Worm (Caenorhabditis elegans) whole organism, L3 larva: ENCODE data around the gene nep-11.

Source experiments
- R02D3.7 ChIP-seq: fragments of 150-350 bp; optimal IDR thresholded peaks from 2 replicates; lab custom pipeline; 2014; ENCODE audit warnings: missing biosample characterization, missing genetic modification characterization
- aly-2 ChIP-seq: fragments of 150-350 bp; optimal IDR thresholded peaks from 2 replicates; lab custom pipeline; 2014; ENCODE audit warnings: missing biosample characterization, missing genetic modification characterization
- ama-1 ChIP-seq: fragments of 150-350 bp; optimal IDR thresholded peaks from 2 replicates; lab custom pipeline; 2018
- ceh-82 ChIP-seq: fragments of 150-350 bp; optimal IDR thresholded peaks from 2 replicates; lab custom pipeline; 2014; ENCODE audit warnings: missing biosample characterization, missing genetic modification characterization
- daf-12 ChIP-seq: fragments of 150-350 bp; optimal IDR thresholded peaks from 2 replicates; lab custom pipeline; 2014; ENCODE audit warnings: missing biosample characterization, missing genetic modification reagents, missing genetic modification characterization
- egl-27 ChIP-seq: sonication (generic microtip); optimal IDR thresholded peaks from 4 replicates; lab custom pipeline; 2017; ENCODE audit warnings: missing biosample characterization, missing genetic modification reagents, missing genetic modification characterization
- egl-5 ChIP-seq: fragments of 150-350 bp; optimal IDR thresholded peaks from 2 replicates; lab custom pipeline; 2017; ENCODE audit warnings: missing biosample characterization, missing genetic modification reagents, missing genetic modification characterization, inconsistent platforms
- elt-1 ChIP-seq: fragments of 150-350 bp; optimal IDR thresholded peaks from 2 replicates; lab custom pipeline; 2014; ENCODE audit warnings: missing biosample characterization, missing genetic modification characterization
- elt-2 ChIP-seq: sonication (generic microtip); optimal IDR thresholded peaks from 2 replicates; lab custom pipeline; 2016; ENCODE audit warnings: missing genetic modification reagents, mild to moderate bottlenecking, missing genetic modification characterization, missing compliant biosample characterization
- eor-1 ChIP-seq, 2 experiments: fragments of 150-350 bp; optimal IDR thresholded peaks; 2 replicates each; lab custom pipeline; 2014 to 2018; ENCODE audit warnings: missing biosample characterization in 2 of 2, missing genetic modification characterization in 2 of 2
- fkh-10 ChIP-seq: sonication (generic microtip); optimal IDR thresholded peaks from 2 replicates; lab custom pipeline; 2017; ENCODE audit warnings: missing biosample characterization, missing genetic modification reagents, missing genetic modification characterization
- fkh-2 ChIP-seq: fragments of 150-350 bp; optimal IDR thresholded peaks from 2 replicates; lab custom pipeline; 2014; ENCODE audit warnings: missing biosample characterization, missing genetic modification reagents, missing genetic modification characterization
- fos-1 ChIP-seq: fragments of 150-350 bp; optimal IDR thresholded peaks from 2 replicates; lab custom pipeline; 2014; ENCODE audit warnings: missing biosample characterization, missing genetic modification characterization
- hmg-11 ChIP-seq: sonication (generic microtip); optimal IDR thresholded peaks from 2 replicates; lab custom pipeline; 2016; ENCODE audit warnings: missing genetic modification characterization, missing compliant biosample characterization
- jun-1 ChIP-seq: fragments of 150-350 bp; optimal IDR thresholded peaks from 2 replicates; lab custom pipeline; 2014; ENCODE audit warnings: missing biosample characterization, missing genetic modification reagents, missing genetic modification characterization
- lin-39 ChIP-seq: fragments of 150-350 bp; optimal IDR thresholded peaks from 2 replicates; lab custom pipeline; 2018; ENCODE audit warnings: missing biosample characterization, missing genetic modification reagents, missing genetic modification characterization
- mdl-1 ChIP-seq: fragments of 150-350 bp; optimal IDR thresholded peaks from 2 replicates; lab custom pipeline; 2014; ENCODE audit warnings: missing biosample characterization, missing genetic modification characterization
- nhr-11 ChIP-seq: fragments of 150-350 bp; optimal IDR thresholded peaks from 2 replicates; lab custom pipeline; 2014; ENCODE audit warnings: missing biosample characterization, missing genetic modification characterization
- nhr-12 ChIP-seq: fragments of 150-350 bp; optimal IDR thresholded peaks from 2 replicates; lab custom pipeline; 2014; ENCODE audit warnings: missing biosample characterization, missing genetic modification characterization
- nhr-23 ChIP-seq: fragments of 150-350 bp; optimal IDR thresholded peaks from 2 replicates; lab custom pipeline; 2014; ENCODE audit warnings: missing biosample characterization, missing genetic modification reagents, missing genetic modification characterization
- nhr-237 ChIP-seq: fragments of 150-350 bp; optimal IDR thresholded peaks from 2 replicates; lab custom pipeline; 2014; ENCODE audit warnings: missing biosample characterization, missing genetic modification characterization
- nhr-28 ChIP-seq: fragments of 150-350 bp; optimal IDR thresholded peaks from 2 replicates; lab custom pipeline; 2014; ENCODE audit warnings: missing biosample characterization, missing genetic modification characterization
- nhr-76 ChIP-seq: fragments of 150-350 bp; sonication (generic microtip); optimal IDR thresholded peaks from 5 replicates; lab custom pipeline; 2014; ENCODE audit warnings: missing biosample characterization, missing genetic modification characterization
- nhr-77 ChIP-seq: fragments of 150-350 bp; optimal IDR thresholded peaks from 2 replicates; lab custom pipeline; 2014; ENCODE audit warnings: missing biosample characterization, missing genetic modification characterization
- pha-4 ChIP-seq: fragments of 150-350 bp; optimal IDR thresholded peaks from 2 replicates; lab custom pipeline; 2014; ENCODE audit warnings: missing biosample characterization, missing genetic modification reagents, missing genetic modification characterization
- pqm-1 ChIP-seq: fragments of 150-350 bp; optimal IDR thresholded peaks from 2 replicates; lab custom pipeline; 2017; ENCODE audit warnings: missing biosample characterization, missing genetic modification characterization, inconsistent platforms
- sea-2 ChIP-seq: fragments of 150-350 bp; sonication (generic microtip); optimal IDR thresholded peaks from 4 replicates; lab custom pipeline; 2014; ENCODE audit warnings: missing biosample characterization, missing genetic modification reagents, missing genetic modification characterization
- skn-1 ChIP-seq: fragments of 150-350 bp; optimal IDR thresholded peaks from 2 replicates; lab custom pipeline; 2014; ENCODE audit warnings: missing biosample characterization, missing genetic modification characterization
- snpc-4 ChIP-seq: fragments of 150-350 bp; optimal IDR thresholded peaks from 2 replicates; lab custom pipeline; 2014; ENCODE audit warnings: missing biosample characterization, missing genetic modification characterization
- tbx-2 ChIP-seq: sonication (generic microtip); optimal IDR thresholded peaks from 2 replicates; lab custom pipeline; 2016; ENCODE audit warnings: mild to moderate bottlenecking, missing genetic modification characterization, missing compliant biosample characterization
- unc-62 ChIP-seq: fragments of 150-350 bp; sonication (generic microtip); optimal IDR thresholded peaks from 4 replicates; lab custom pipeline; 2014; ENCODE audit warnings: missing biosample characterization, missing genetic modification reagents, missing genetic modification characterization
- zag-1 ChIP-seq: fragments of 150-350 bp; optimal IDR thresholded peaks from 2 replicates; lab custom pipeline; 2014; ENCODE audit warnings: missing biosample characterization, missing genetic modification characterization
- ztf-11 ChIP-seq: fragments of 150-350 bp; optimal IDR thresholded peaks from 2 replicates; lab custom pipeline; 2014; ENCODE audit warnings: missing biosample characterization, missing genetic modification characterization
- ztf-4 ChIP-seq: fragments of 150-350 bp; optimal IDR thresholded peaks from 2 replicates; lab custom pipeline; 2014; ENCODE audit warnings: missing biosample characterization, missing genetic modification characterization

nep-11 gene

ce11 chrII:3459199-3459598, 33.9 kb upstream of the nep-11 start:
- TF ChIP-seq ama-1 (lab: Kevin White, UChicago) = no peak
- TF ChIP-seq nhr-77 (tag; lab: Kevin White, UChicago) = no peak
- TF ChIP-seq nhr-76 (tag; lab: Kevin White, UChicago) = no peak
- TF ChIP-seq sea-2 (GFP tag; lab: Kevin White, UChicago) = no peak
- no peak for TF ChIP-seq zag-1 (tag; lab: Kevin White, UChicago)
- TF ChIP-seq lin-39 = no peak
- TF ChIP-seq tbx-2 (tag; lab: Kevin White, UChicago) = no peak
- no peak for TF ChIP-seq snpc-4 (tag; lab: Kevin White, UChicago)
- no peak for TF ChIP-seq mdl-1 (tag; lab: Kevin White, UChicago)
- no peak for TF ChIP-seq eor-1 (tag; optimal IDR thresholded peaks at IDR 0.05; lab: Kevin White, UChicago)
- TF ChIP-seq pha-4 (tag; lab: Kevin White, UChicago) = no peak
- TF ChIP-seq elt-2 (tag; lab: Kevin White, UChicago) = no peak
- TF ChIP-seq nhr-12 (tag; lab: Kevin White, UChicago) = no peak
- TF ChIP-seq skn-1 (tag; lab: Kevin White, UChicago) = no peak
- no peak for TF ChIP-seq elt-1 (tag; lab: Kevin White, UChicago)
- no peak for TF ChIP-seq nhr-23 (tag; lab: Kevin White, UChicago)
- TF ChIP-seq egl-5 (tag; lab: Kevin White, UChicago) = no peak
- no peak for TF ChIP-seq R02D3.7

- TF ChIP-seq egl-27 (tag; lab: Kevin White, UChicago) (no peak), ztf-4 (tag; lab: Kevin White, UChicago) (no peak), snpc-4 (tag; lab: Kevin White, UChicago) (no peak), ama-1 (lab: Kevin White, UChicago) (no peak), nhr-11 (tag; lab: Kevin White, UChicago) (no peak), fos-1 (tag; lab: Kevin White, UChicago) (no peak)
Observed at ce11 chrII:3458209-3458608, 32.9 kb upstream of the nep-11 start, which contains the start of the genes C16C8.26 and C16C8.19. Gene C16C8.26 (minus strand): TSS chrII:3458309. Gene C16C8.19 (plus strand): TSS chrII:3458487.

DNA sequence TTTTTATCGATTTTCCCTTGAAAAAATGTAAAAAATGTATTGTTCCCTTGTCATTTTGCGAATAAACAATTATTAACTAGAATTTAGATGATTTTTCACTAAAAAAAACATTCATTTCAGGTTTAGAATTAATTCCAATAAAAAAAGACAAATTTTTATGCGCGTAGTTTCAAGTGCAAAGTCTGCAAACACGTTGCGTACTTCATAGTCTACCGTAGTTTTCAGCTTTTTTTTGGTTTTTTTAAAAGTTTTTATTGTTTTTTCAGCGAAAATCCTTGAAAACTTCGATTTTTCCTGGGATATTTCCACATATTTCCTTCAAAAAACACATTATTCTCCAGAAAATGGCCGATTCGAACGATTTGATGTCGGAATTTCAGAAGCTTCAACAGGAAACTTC, 28.2 kb upstream of the nep-11 start, which contains the start of gene C16C8.11:
Gene C16C8.11 (plus strand): TSS at position 188 of the 400 bp plus-strand sequence.
- TF ChIP-seq fos-1 (tag; lab: Kevin White, UChicago) (no peak), unc-62 (no peak), fkh-2 (tag; lab: Kevin White, UChicago) (no peak), eor-1 (tag; optimal IDR thresholded peaks at IDR 0.05; lab: Kevin White, UChicago) (no peak), daf-12 (tag; lab: Kevin White, UChicago) (no peak), ama-1 (lab: Kevin White, UChicago) (no peak), pha-4 (tag; lab: Kevin White, UChicago) (no peak), elt-2 (tag; lab: Kevin White, UChicago) (no peak), fkh-10 (GFP tag; lab: Kevin White, UChicago) (no peak), ceh-82 (tag; lab: Kevin White, UChicago) (no peak), jun-1 (tag; lab: Kevin White, UChicago) (no peak), pqm-1 (tag; lab: Kevin White, UChicago) (no peak)

- TF ChIP-seq nhr-23 (tag; lab: Kevin White, UChicago) (no peak), daf-12 (tag; lab: Kevin White, UChicago) (no peak), jun-1 (tag; lab: Kevin White, UChicago) (no peak), R02D3.7 (no peak), ama-1 (lab: Kevin White, UChicago) (no peak), fos-1 (tag; lab: Kevin White, UChicago) (no peak), hmg-11 (tag; lab: Kevin White, UChicago) (no peak), eor-1 (tag; optimal IDR thresholded peaks at IDR 0.05; lab: Kevin White, UChicago) (no peak), nhr-28 (no peak), nhr-237 (no peak), mdl-1 (tag; lab: Kevin White, UChicago) (no peak), sea-2 (GFP tag; lab: Kevin White, UChicago) (no peak), aly-2 (tag; lab: Kevin White, UChicago) (no peak), nhr-12 (tag; lab: Kevin White, UChicago) (no peak), ceh-82 (tag; lab: Kevin White, UChicago) (no peak), ztf-11 (tag; lab: Kevin White, UChicago) (no peak)
Observed at ce11 chrII:3452421-3452820, 27.1 kb upstream of the nep-11 start, which contains the start of gene C16C8.12. Gene C16C8.12 (plus strand): TSS chrII:3452721.
